Fruit fly (Drosophila melanogaster): Measurements from ENCODE around the gene hb.

- TF ChIP-seq h (optimal IDR thresholded peaks at IDR 0.05) (no peak), ttk (optimal IDR thresholded peaks at IDR 0.05) (no peak), insv (optimal IDR thresholded peaks at IDR 0.05) (no peak), Myc (optimal IDR thresholded peaks at IDR 0.05) (no peak), psq (optimal IDR thresholded peaks at IDR 0.05) (no peak), Sin3A (optimal IDR thresholded peaks at IDR 0.05) (no peak)
Observed at dm6 chr3R:8642376-8642966, 55.2 kb downstream of the hb start.

All from Kc167 (cell line).